Worm (Caenorhabditis elegans) whole organism, mixed stage, embryonic: ENCODE results near the gene vps-52.

ENCODE experiments used
- ces-1 ChIP-seq: fragments of 150-350 bp; optimal IDR thresholded peaks from 2 replicates; lab custom pipeline; 2014; ENCODE audit warnings: missing biosample characterization, missing genetic modification reagents, missing genetic modification characterization
- elt-3 ChIP-seq: fragments of 150-350 bp; optimal IDR thresholded peaks from 2 replicates; lab custom pipeline; 2014; ENCODE audit warnings: missing biosample characterization, missing genetic modification characterization
- ham-2 ChIP-seq: fragments of 200-800 bp; sonication (Bioruptor generic); optimal IDR thresholded peaks from 2 replicates; lab custom pipeline; 2018; ENCODE audit warnings: mild to moderate bottlenecking, missing genetic modification characterization, missing compliant biosample characterization
- nhr-12 ChIP-seq: fragments of 150-350 bp; optimal IDR thresholded peaks from 2 replicates; lab custom pipeline; 2014; ENCODE audit warnings: missing biosample characterization, missing genetic modification characterization
- nhr-76 ChIP-seq: sonication (generic microtip); optimal IDR thresholded peaks from 2 replicates; lab custom pipeline; 2017; ENCODE audit warnings: missing biosample characterization, missing genetic modification characterization
- pha-4 ChIP-seq: fragments of 150-350 bp; optimal IDR thresholded peaks from 2 replicates; lab custom pipeline; 2018; ENCODE audit warnings: missing biosample characterization, missing genetic modification reagents, missing genetic modification characterization
- sptf-1 ChIP-seq: sonication (generic microtip); optimal IDR thresholded peaks from 2 replicates; lab custom pipeline; 2017; ENCODE audit warnings: mild to moderate bottlenecking, missing genetic modification characterization, moderate library complexity, missing compliant biosample characterization
- unc-39 ChIP-seq: fragments of 150-350 bp; optimal IDR thresholded peaks from 2 replicates; lab custom pipeline; 2014; ENCODE audit warnings: missing biosample characterization, missing genetic modification characterization
- unc-62 ChIP-seq: fragments of 150-350 bp; optimal IDR thresholded peaks from 2 replicates; lab custom pipeline; 2014; ENCODE audit warnings: missing biosample characterization, missing genetic modification reagents, missing genetic modification characterization
- zip-8 ChIP-seq: fragments of 150-350 bp; optimal IDR thresholded peaks from 2 replicates; lab custom pipeline; 2014; ENCODE audit warnings: missing biosample characterization, missing genetic modification characterization
- ztf-11 ChIP-seq: fragments of 150-350 bp; optimal IDR thresholded peaks from 2 replicates; lab custom pipeline; 2014; ENCODE audit warnings: missing biosample characterization, missing genetic modification characterization

- TF ChIP-seq zip-8 (no peak), sptf-1 (tag; lab: Kevin White, UChicago) (no peak), ces-1 (GFP tag; lab: Kevin White, UChicago) (no peak), unc-39 (tag; lab: Kevin White, UChicago) (no peak), unc-62 (GFP tag; lab: Kevin White, UChicago) (no peak), nhr-12 (tag; lab: Kevin White, UChicago) (no peak), nhr-76 (tag; lab: Kevin White, UChicago) (no peak), pha-4 (tag; lab: Kevin White, UChicago) (no peak), ham-2 (GFP tag; lab: Kevin White, UChicago) (no peak), elt-3 (tag; lab: Kevin White, UChicago) (no peak), ztf-11 (tag; lab: Kevin White, UChicago) (no peak)
Observed at ce11 chrX:7553331-7553730, 11.8 kb upstream of the vps-52 start.
